Worm (Caenorhabditis elegans) whole organism, young adult: Measurements from ENCODE around the gene sahd-1.

Experiments used
- B0019.2 ChIP-seq: fragments of 200-800 bp; sonication (Bioruptor generic); conservative IDR thresholded peaks from 2 replicates; pipeline ENCODE4 v1.3.6; 2022; ENCODE audit warnings: missing genetic modification reagents, missing genetic modification characterization, missing compliant biosample characterization
- B0336.3 ChIP-seq: fragments of 200-800 bp; sonication (Bioruptor generic); IDR thresholded peaks from 2 replicates; pipeline ENCODE4 v1.3.6; 2022; ENCODE audit warnings: missing genetic modification characterization, missing compliant biosample characterization
- C17E4.6 ChIP-seq: fragments of 200-800 bp; sonication (Bioruptor generic); IDR thresholded peaks from 2 replicates; pipeline ENCODE4 v1.3.6; 2022; ENCODE audit warnings: missing genetic modification reagents, missing genetic modification characterization, missing compliant biosample characterization
- F33H1.4 ChIP-seq: fragments of 200-800 bp; sonication (Bioruptor generic); IDR thresholded peaks from 2 replicates; pipeline ENCODE4 v1.3.6; 2022; ENCODE audit warnings: missing genetic modification reagents, missing genetic modification characterization, missing compliant biosample characterization
- K11D2.4 ChIP-seq: fragments of 200-800 bp; sonication (Bioruptor generic); IDR thresholded peaks from 2 replicates; pipeline ENCODE4 v1.3.6; 2022; ENCODE audit warnings: missing genetic modification reagents, missing genetic modification characterization, missing compliant biosample characterization
- Y95B8A.8 ChIP-seq: fragments of 200-800 bp; sonication (Bioruptor generic); IDR thresholded peaks from 2 replicates; pipeline ENCODE4 v1.3.6; 2022; ENCODE audit warnings: missing genetic modification reagents, missing genetic modification characterization, missing compliant biosample characterization
- ama-1 ChIP-seq, 3 experiments: fragments of 150-350 bp in 1 of 3; sonication (generic microtip) in 2 of 3; optimal IDR thresholded peaks; 2 replicates each; lab custom pipeline; 2014 to 2018; ENCODE audit warnings: missing biosample characterization in 2 of 3, missing genetic modification characterization in 2 of 3, missing genetic modification reagents in 2 of 3
- aptf-2 ChIP-seq: fragments of 200-800 bp; sonication (Bioruptor generic); conservative IDR thresholded peaks from 2 replicates; pipeline ENCODE4 v1.3.6; 2022; ENCODE audit warnings: missing genetic modification reagents, missing genetic modification characterization, missing compliant biosample characterization
- atf-7 ChIP-seq: sonication (generic microtip); optimal IDR thresholded peaks from 2 replicates; lab custom pipeline; 2017; ENCODE audit warnings: mild to moderate bottlenecking, missing genetic modification characterization, missing compliant biosample characterization
- attf-5 ChIP-seq: fragments of 200-800 bp; sonication (Bioruptor generic); optimal IDR thresholded peaks from 2 replicates; lab custom pipeline; 2018; ENCODE audit warnings: mild to moderate bottlenecking, missing genetic modification characterization, missing compliant biosample characterization
- ceh-27 ChIP-seq: fragments of 200-800 bp; sonication (Bioruptor generic); optimal IDR thresholded peaks from 2 replicates; lab custom pipeline; 2018; ENCODE audit warnings: mild to moderate bottlenecking, missing genetic modification characterization, moderate library complexity, missing compliant biosample characterization
- egl-44 ChIP-seq: fragments of 200-800 bp; sonication (Bioruptor generic); IDR thresholded peaks from 2 replicates; pipeline ENCODE4 v1.3.6; 2022; ENCODE audit warnings: missing genetic modification reagents, missing genetic modification characterization, missing compliant biosample characterization
- fkh-3 ChIP-seq: sonication (generic microtip); optimal IDR thresholded peaks from 2 replicates; lab custom pipeline; 2016; ENCODE audit warnings: mild to moderate bottlenecking, missing genetic modification characterization, missing compliant biosample characterization
- hrde-1 ChIP-seq: sonication (generic microtip); optimal IDR thresholded peaks from 2 replicates; lab custom pipeline; 2016; ENCODE audit warnings: missing genetic modification characterization, mild to moderate bottlenecking, missing compliant biosample characterization, moderate library complexity, missing genotype, missing genetic modification reagents, borderline replicate concordance
- let-526 ChIP-seq: fragments of 200-800 bp; sonication (Bioruptor generic); IDR thresholded peaks from 2 replicates; pipeline ENCODE4 v1.3.6; 2022; ENCODE audit warnings: missing genetic modification reagents, missing genetic modification characterization, missing compliant biosample characterization
- let-607 ChIP-seq, 2 experiments: fragments of 200-800 bp in 1 of 2; sonication (Bioruptor generic) in 1 of 2; sonication (generic microtip) in 1 of 2; optimal IDR thresholded peaks; 2 replicates each; lab custom pipeline; 2016 to 2018; ENCODE audit warnings: mild to moderate bottlenecking in 2 of 2, missing compliant biosample characterization in 2 of 2, missing genetic modification characterization in 2 of 2, moderate library complexity in 2 of 2, missing genotype in 1 of 2
- lin-26 ChIP-seq: fragments of 200-800 bp; sonication (Bioruptor generic); IDR thresholded peaks from 2 replicates; pipeline ENCODE4 v1.3.6; 2022; ENCODE audit warnings: missing genetic modification reagents, missing genetic modification characterization, missing compliant biosample characterization
- lir-1 ChIP-seq: fragments of 200-800 bp; sonication (Bioruptor generic); conservative IDR thresholded peaks from 2 replicates; pipeline ENCODE4 v1.3.6; 2022; ENCODE audit warnings: missing genetic modification reagents, missing genetic modification characterization, missing compliant biosample characterization
- lsy-27 ChIP-seq: sonication (generic microtip); optimal IDR thresholded peaks from 2 replicates; lab custom pipeline; 2017; ENCODE audit warnings: missing genetic modification characterization, mild to moderate bottlenecking, missing compliant biosample characterization, antibody characterized with exemption, missing genotype, borderline replicate concordance; ENCODE audit not compliant: insufficient read depth
- madf-3 ChIP-seq: fragments of 200-800 bp; sonication (Bioruptor generic); IDR thresholded peaks from 2 replicates; pipeline ENCODE4 v1.3.6; 2022; ENCODE audit warnings: missing genetic modification reagents, missing genetic modification characterization, missing compliant biosample characterization
- madf-6 ChIP-seq: fragments of 200-800 bp; sonication (Bioruptor generic); IDR thresholded peaks from 2 replicates; pipeline ENCODE4 v1.3.6; 2022; ENCODE audit warnings: missing genetic modification reagents, missing genetic modification characterization, missing compliant biosample characterization
- madf-8 ChIP-seq: fragments of 200-800 bp; sonication (Bioruptor generic); conservative IDR thresholded peaks from 2 replicates; pipeline ENCODE4 v1.3.6; 2022; ENCODE audit warnings: missing genetic modification reagents, missing genetic modification characterization, missing compliant biosample characterization
- mcd-1 ChIP-seq: fragments of 200-800 bp; sonication (Bioruptor generic); IDR thresholded peaks from 2 replicates; pipeline ENCODE4 v1.3.6; 2022; ENCODE audit warnings: missing genetic modification reagents, missing genetic modification characterization, missing compliant biosample characterization
- nhr-120 ChIP-seq: fragments of 200-800 bp; sonication (Bioruptor generic); IDR thresholded peaks from 2 replicates; pipeline ENCODE4 v1.3.6; 2022; ENCODE audit warnings: missing genetic modification characterization, missing compliant biosample characterization
- nhr-80 ChIP-seq: sonication (generic microtip); optimal IDR thresholded peaks from 2 replicates; lab custom pipeline; 2016; ENCODE audit warnings: missing genetic modification characterization, missing compliant biosample characterization
- nhr-90 ChIP-seq: sonication (generic microtip); optimal IDR thresholded peaks from 2 replicates; lab custom pipeline; 2016; ENCODE audit warnings: missing genotype, mild to moderate bottlenecking, missing genetic modification characterization, missing compliant biosample characterization
- pha-4 ChIP-seq: fragments of 150-350 bp; sonication (generic microtip); optimal IDR thresholded peaks from 2 replicates; lab custom pipeline; 2014; ENCODE audit warnings: missing biosample characterization, missing genetic modification reagents, missing genetic modification characterization
- rec-8 ChIP-seq, 2 experiments: sonication (generic microtip); optimal IDR thresholded peaks; 2 replicates each; lab custom pipeline; 2016; ENCODE audit warnings: mild to moderate bottlenecking in 2 of 2, missing genetic modification characterization in 2 of 2, missing genetic modification reagents in 2 of 2, missing genotype in 2 of 2, missing biosample characterization in 1 of 2, missing compliant biosample characterization in 1 of 2, moderate library complexity in 1 of 2
- sdz-38 ChIP-seq: sonication (generic microtip); optimal IDR thresholded peaks from 2 replicates; lab custom pipeline; 2016; ENCODE audit warnings: missing genotype, missing genetic modification characterization, missing compliant biosample characterization
- sea-2 ChIP-seq: fragments of 200-800 bp; sonication (Bioruptor generic); IDR thresholded peaks from 2 replicates; pipeline ENCODE4 v1.3.6; 2022; ENCODE audit warnings: missing genetic modification characterization, missing compliant biosample characterization
- snpc-1.3 ChIP-seq: sonication (generic microtip); optimal IDR thresholded peaks from 2 replicates; lab custom pipeline; 2017; ENCODE audit warnings: missing genetic modification characterization, mild to moderate bottlenecking, missing compliant biosample characterization, antibody characterized with exemption, moderate library complexity, missing genotype, missing genetic modification reagents; ENCODE audit not compliant: insufficient read depth
- snpc-3.4 ChIP-seq: sonication (generic microtip); optimal IDR thresholded peaks from 2 replicates; lab custom pipeline; 2017; ENCODE audit warnings: missing genetic modification characterization, mild to moderate bottlenecking, missing compliant biosample characterization, antibody characterized with exemption, moderate library complexity, missing genotype, missing genetic modification reagents
- somi-1 ChIP-seq: fragments of 200-800 bp; sonication (Bioruptor generic); optimal IDR thresholded peaks from 2 replicates; lab custom pipeline; 2018; ENCODE audit warnings: mild to moderate bottlenecking, missing genetic modification characterization, missing compliant biosample characterization
- unc-62 ChIP-seq: fragments of 150-350 bp; optimal IDR thresholded peaks from 2 replicates; lab custom pipeline; 2014; ENCODE audit warnings: missing biosample characterization, missing genetic modification reagents, missing genetic modification characterization
- xnd-1 ChIP-seq: sonication (generic microtip); optimal IDR thresholded peaks from 2 replicates; lab custom pipeline; 2016; ENCODE audit warnings: missing genotype, missing genetic modification reagents, missing genetic modification characterization, missing compliant biosample characterization
- zfh-2 ChIP-seq: fragments of 200-800 bp; sonication (Bioruptor generic); conservative IDR thresholded peaks from 2 replicates; pipeline ENCODE4 v1.3.6; 2022; ENCODE audit warnings: missing genetic modification reagents, missing genetic modification characterization, missing compliant biosample characterization
- ztf-28 ChIP-seq: fragments of 200-800 bp; sonication (Bioruptor generic); IDR thresholded peaks from 2 replicates; pipeline ENCODE4 v1.3.6; 2022; ENCODE audit warnings: missing genetic modification reagents, missing genetic modification characterization, missing compliant biosample characterization

sahd-1 gene

ce11 chrII:5517643-5518042, 2.9 kb upstream of the sahd-1 start, which contains the start of gene ZK177.9:
TSS of gene ZK177.9 (minus strand) at chrII:5517743.
- TF ChIP-seq fkh-3 (tag; lab: Kevin White, UChicago), result no peak
- no peak for TF ChIP-seq sea-2 (GFP tag; lab: Robert Waterston, UW)
- no peak for TF ChIP-seq madf-8 (GFP tag; lab: Robert Waterston, UW)
- TF ChIP-seq C17E4.6 (GFP tag; lab: Robert Waterston, UW), result no peak
- no peak for TF ChIP-seq lsy-27 (tag; lab: Kevin White, UChicago)

ce11 chrII:5515542-5515941, 797 bp upstream of the sahd-1 start, which contains the start of gene ZK177.3:
TSS of gene ZK177.3 (plus strand) at chrII:5515842.
- TF ChIP-seq zfh-2 (GFP tag; lab: Robert Waterston, UW) (no peak), ama-1 (optimal IDR thresholded peaks at IDR 0.05; lab: Kevin White, UChicago) (no peak), ama-1 (GFP tag; optimal IDR thresholded peaks at IDR 0.05; lab: Kevin White, UChicago) (no peak), K11D2.4 (GFP tag; lab: Robert Waterston, UW) (no peak), F33H1.4 (GFP tag; lab: Robert Waterston, UW) (no peak), let-607 (tag; optimal IDR thresholded peaks at IDR 0.05; lab: Kevin White, UChicago) (no peak)

DNA sequence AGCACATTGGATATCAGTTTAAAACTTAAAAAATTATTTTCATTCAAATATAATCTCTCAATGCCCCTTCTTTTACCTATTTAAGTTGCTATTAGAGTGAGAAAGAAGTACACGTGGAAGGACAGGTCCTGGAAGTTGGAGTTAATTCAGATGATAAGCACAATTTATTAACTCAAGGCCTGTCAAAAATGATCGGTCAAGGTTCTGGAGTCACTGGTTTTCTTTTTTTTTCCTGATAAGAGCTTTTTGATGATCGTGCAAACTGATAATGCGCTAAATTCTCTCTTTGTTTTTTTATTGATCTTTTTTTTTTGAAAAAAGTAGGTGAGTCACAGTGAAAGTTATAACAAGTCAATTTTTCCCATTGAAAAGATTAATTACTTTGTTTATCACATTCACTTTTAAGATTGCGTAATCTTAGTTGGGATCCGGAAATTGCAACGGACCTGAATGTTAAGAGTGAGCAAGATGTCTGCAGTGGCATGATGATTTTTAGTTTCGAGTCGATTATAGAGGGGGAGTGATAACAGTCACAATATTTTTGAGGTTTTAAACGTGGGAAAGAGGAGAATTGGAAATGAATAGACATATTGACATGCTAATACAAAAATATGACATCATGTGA, 2.2 kb downstream of the sahd-1 start:
- TF ChIP-seq let-526 (GFP tag; lab: Robert Waterston, UW) (no peak), egl-44 (no peak), atf-7 (tag; lab: Kevin White, UChicago) (peak; percentile 78), unc-62 (GFP tag; lab: Kevin White, UChicago) (peak; percentile 34), let-607 (tag; optimal IDR thresholded peaks at IDR 0.05; lab: Kevin White, UChicago) (peak; percentile 88 to 93), nhr-80 (tag; lab: Kevin White, UChicago) (peak; percentile 90)
- TF ChIP-seq, all 124 proteins: peak for 4

- TF ChIP-seq nhr-120 (GFP tag; lab: Robert Waterston, UW) (no peak), lin-26 (GFP tag; lab: Robert Waterston, UW) (no peak), ceh-27 (GFP tag; lab: Kevin White, UChicago) (no peak), madf-3 (GFP tag; lab: Robert Waterston, UW) (no peak), snpc-3.4 (tag; lab: Kevin White, UChicago) (no peak), xnd-1 (tag; lab: Kevin White, UChicago) (peak; percentile 76), rec-8 (tag; optimal IDR thresholded peaks at IDR 0.05; lab: Kevin White, UChicago) (peak in 1 of 2 experiments; percentile 24), ztf-28 (GFP tag; lab: Robert Waterston, UW) (0 out of 2 replicates have a peak, but pooled peaks have one; percentile 22), madf-6 (peak; percentile 90), hrde-1 (tag; lab: Kevin White, UChicago) (no peak), sdz-38 (tag; lab: Kevin White, UChicago) (no peak), aptf-2 (GFP tag; lab: Robert Waterston, UW) (0 out of 2 replicates have a peak, but pooled peaks have one; percentile 38), B0019.2 (GFP tag; lab: Robert Waterston, UW) (no peak), B0336.3 (GFP tag; lab: Robert Waterston, UW) (no peak), attf-5 (GFP tag; lab: Kevin White, UChicago) (peak; percentile 1), mcd-1 (GFP tag; lab: Robert Waterston, UW) (peak; percentile 41), pha-4 (no peak), lir-1 (GFP tag; lab: Robert Waterston, UW) (no peak), atf-7 (tag; lab: Kevin White, UChicago) (peak; percentile 16), madf-8 (GFP tag; lab: Robert Waterston, UW) (peak; percentile 88), somi-1 (GFP tag; lab: Kevin White, UChicago) (no peak), Y95B8A.8 (no peak), nhr-90 (no peak), snpc-1.3 (tag; lab: Kevin White, UChicago) (no peak)
Measured at ce11 chrII:5511417-5512353, 3.1 kb downstream of the sahd-1 start.
